Fruit fly (Drosophila melanogaster) whole organism, embryonic: ENCODE results near the gene PIP82.
A peak's percentile ranks its signal among the peaks of the same experiment; 100 is the strongest.

Experiments
- B-H2 ChIP-seq: fragments of 200-800 bp; sonication (Bioruptor generic); optimal IDR thresholded peaks from 2 replicates; lab custom pipeline; 2018; ENCODE audit warnings: missing biosample characterization, mild to moderate bottlenecking, missing genetic modification characterization
- Blimp-1 ChIP-seq: fragments of 200-800 bp; sonication (Bioruptor generic); optimal IDR thresholded peaks from 3 replicates; lab custom pipeline; 2018; ENCODE audit warnings: missing biosample characterization, missing genetic modification characterization, mild to moderate bottlenecking, moderate library complexity, missing genetic modification reagents
- BtbVII ChIP-seq: fragments of 200-800 bp; sonication (Bioruptor generic); optimal IDR thresholded peaks from 3 replicates; lab custom pipeline; 2017; ENCODE audit warnings: missing biosample characterization, mild to moderate bottlenecking, missing genetic modification characterization
- CG1024 ChIP-seq: fragments of 200-800 bp; sonication (Bioruptor generic); IDR thresholded peaks from 2 replicates; pipeline ENCODE4 v1.3.6; 2022; ENCODE audit warnings: missing biosample characterization, missing genetic modification characterization
- CG10267 ChIP-seq: fragments of 200-800 bp; sonication (Bioruptor generic); optimal IDR thresholded peaks from 2 replicates; lab custom pipeline; 2018; ENCODE audit warnings: missing biosample characterization, mild to moderate bottlenecking, missing genetic modification characterization, moderate library complexity
- CG10274 ChIP-seq: fragments of 200-800 bp; sonication (Bioruptor generic); optimal IDR thresholded peaks from 3 replicates; lab custom pipeline; 2017; ENCODE audit warnings: missing biosample characterization, mild to moderate bottlenecking, missing genetic modification characterization
- CG10366 ChIP-seq: fragments of 200-800 bp; sonication (Bioruptor generic); IDR thresholded peaks from 2 replicates; pipeline ENCODE4 v1.3.6; 2022; ENCODE audit warnings: missing biosample characterization, missing genetic modification characterization
- CG12659 ChIP-seq: fragments of 200-800 bp; sonication (Bioruptor generic); optimal IDR thresholded peaks from 3 replicates; lab custom pipeline; 2017; ENCODE audit warnings: mild to moderate bottlenecking, missing biosample characterization, missing genetic modification reagents, missing genetic modification characterization
- CG12942 ChIP-seq: fragments of 200-800 bp; sonication (Bioruptor generic); optimal IDR thresholded peaks from 3 replicates; lab custom pipeline; 2016; ENCODE audit warnings: missing biosample characterization, missing genetic modification characterization
- CG13287 ChIP-seq: fragments of 200-800 bp; sonication (Bioruptor generic); IDR thresholded peaks from 2 replicates; pipeline ENCODE4 v1.3.6; 2022; ENCODE audit warnings: missing biosample characterization, missing genetic modification characterization; ENCODE audit not compliant: partially characterized antibody
- CG13894 ChIP-seq: fragments of 200-800 bp; sonication (Bioruptor generic); optimal IDR thresholded peaks from 3 replicates; lab custom pipeline; 2018; ENCODE audit warnings: missing biosample characterization, mild to moderate bottlenecking, missing genetic modification characterization, moderate library complexity
- CG15011 ChIP-seq: fragments of 200-800 bp; sonication (Bioruptor generic); optimal IDR thresholded peaks from 3 replicates; lab custom pipeline; 2018; ENCODE audit warnings: missing biosample characterization, mild to moderate bottlenecking, missing genetic modification characterization
- CG15269 ChIP-seq: fragments of 200-800 bp; sonication (Bioruptor generic); optimal IDR thresholded peaks from 2 replicates; lab custom pipeline; 2018; ENCODE audit warnings: missing biosample characterization, mild to moderate bottlenecking, missing genetic modification characterization, moderate library complexity
- CG15479 ChIP-seq: fragments of 200-800 bp; sonication (Bioruptor generic); optimal IDR thresholded peaks from 3 replicates; lab custom pipeline; 2019; ENCODE audit warnings: missing biosample characterization, mild to moderate bottlenecking, missing genetic modification characterization, moderate library complexity
- CG15601 ChIP-seq: fragments of 200-800 bp; sonication (Bioruptor generic); optimal IDR thresholded peaks from 3 replicates; lab custom pipeline; 2019; ENCODE audit warnings: missing biosample characterization, mild to moderate bottlenecking, missing genetic modification characterization, moderate library complexity
- CG16815 ChIP-seq: fragments of 200-800 bp; sonication (Bioruptor generic); optimal IDR thresholded peaks from 3 replicates; lab custom pipeline; 2017; ENCODE audit warnings: missing biosample characterization, mild to moderate bottlenecking, missing genetic modification characterization
- CG17359 ChIP-seq: fragments of 200-800 bp; sonication (Bioruptor generic); optimal IDR thresholded peaks from 3 replicates; lab custom pipeline; 2018; ENCODE audit warnings: missing biosample characterization, mild to moderate bottlenecking, missing genetic modification characterization, moderate library complexity
- CG18619 ChIP-seq: fragments of 200-800 bp; sonication (Bioruptor generic); optimal IDR thresholded peaks from 3 replicates; lab custom pipeline; 2017; ENCODE audit warnings: missing biosample characterization, mild to moderate bottlenecking, missing genetic modification characterization
- CG2116 ChIP-seq: fragments of 200-800 bp; sonication (Bioruptor generic); optimal IDR thresholded peaks from 3 replicates; lab custom pipeline; 2018; ENCODE audit warnings: missing biosample characterization, mild to moderate bottlenecking, missing genetic modification characterization
- CG2120 ChIP-seq: fragments of 200-800 bp; sonication (Bioruptor generic); optimal IDR thresholded peaks from 3 replicates; lab custom pipeline; 2016; ENCODE audit warnings: missing biosample characterization, missing genetic modification characterization
- CG32532 ChIP-seq: fragments of 200-800 bp; sonication (Bioruptor generic); IDR thresholded peaks from 2 replicates; pipeline ENCODE4 v1.3.6; 2022; ENCODE audit warnings: missing biosample characterization, missing genetic modification characterization
- CG8944 ChIP-seq: fragments of 200-800 bp; sonication (Bioruptor generic); optimal IDR thresholded peaks from 3 replicates; lab custom pipeline; 2016; ENCODE audit warnings: missing biosample characterization, missing genetic modification characterization
- CG9797 ChIP-seq: fragments of 200-800 bp; sonication (Bioruptor generic); optimal IDR thresholded peaks from 3 replicates; lab custom pipeline; 2018; ENCODE audit warnings: missing biosample characterization, mild to moderate bottlenecking, missing genetic modification characterization
- CTCF ChIP-seq: fragments of 200-800 bp; sonication (Bioruptor generic); optimal IDR thresholded peaks from 2 replicates; lab custom pipeline; 2017; ENCODE audit warnings: missing biosample characterization, mild to moderate bottlenecking, missing genetic modification characterization, moderate library complexity
- D ChIP-seq, 2 experiments: fragments of 200-800 bp in 1 of 2; fragments of >200 bp in 1 of 2; sonication (Bioruptor generic) in 1 of 2; optimal IDR thresholded peaks; 2 replicates in 1 of 2; 3 replicates in 1 of 2; lab custom pipeline; 2017; ENCODE audit warnings: mild to moderate bottlenecking in 1 of 2, missing biosample characterization in 1 of 2, missing genetic modification characterization in 1 of 2, missing genetic modification reagents in 1 of 2
- Fer3 ChIP-seq: fragments of 200-800 bp; sonication (Bioruptor generic); optimal IDR thresholded peaks from 2 replicates; lab custom pipeline; 2018; ENCODE audit warnings: missing biosample characterization, mild to moderate bottlenecking, missing genetic modification characterization, moderate library complexity
- Mad ChIP-seq: fragments of 200-800 bp; sonication (Bioruptor generic); optimal IDR thresholded peaks from 2 replicates; lab custom pipeline; 2016; ENCODE audit warnings: missing biosample characterization, missing genetic modification characterization
- NC2α ChIP-seq: fragments of 200-800 bp; sonication (Bioruptor generic); optimal IDR thresholded peaks from 2 replicates; lab custom pipeline; 2016; ENCODE audit warnings: missing biosample characterization, missing genetic modification characterization
- Nf-YC ChIP-seq: fragments of 200-800 bp; optimal IDR thresholded peaks from 3 replicates; lab custom pipeline; 2019; ENCODE audit warnings: missing biosample characterization, mild to moderate bottlenecking, missing genetic modification characterization, moderate library complexity
- Oli ChIP-seq: fragments of 200-800 bp; sonication (Bioruptor generic); optimal IDR thresholded peaks from 2 replicates; lab custom pipeline; 2018; ENCODE audit warnings: missing biosample characterization, mild to moderate bottlenecking, missing genetic modification characterization, moderate library complexity
- Pdp1 ChIP-seq, 2 experiments: fragments of 200-800 bp; sonication (Bioruptor generic); optimal IDR thresholded peaks; 3 replicates each; lab custom pipeline; 2016; ENCODE audit warnings: missing biosample characterization in 2 of 2, missing genetic modification characterization in 2 of 2, mild to moderate bottlenecking in 1 of 2, moderate library complexity in 1 of 2
- amos ChIP-seq: fragments of 200-800 bp; sonication (Bioruptor generic); IDR thresholded peaks from 2 replicates; pipeline ENCODE4 v1.3.6; 2022; ENCODE audit warnings: missing biosample characterization, missing genetic modification characterization; ENCODE audit not compliant: partially characterized antibody
- ara ChIP-seq: fragments of 200-800 bp; sonication (Bioruptor generic); IDR thresholded peaks from 2 replicates; pipeline ENCODE4 v1.3.6; 2022; ENCODE audit warnings: missing biosample characterization, missing genetic modification characterization
- ato ChIP-seq: fragments of 200-800 bp; sonication (Bioruptor generic); IDR thresholded peaks from 2 replicates; pipeline ENCODE4 v1.3.6; 2022; ENCODE audit warnings: missing biosample characterization, missing genetic modification characterization; ENCODE audit not compliant: partially characterized antibody
- br ChIP-seq: fragments of >200 bp; optimal IDR thresholded peaks from 2 replicates; lab custom pipeline; 2017
- cato ChIP-seq: fragments of 200-800 bp; sonication (Bioruptor generic); optimal IDR thresholded peaks from 2 replicates; lab custom pipeline; 2016; ENCODE audit warnings: missing biosample characterization, missing genetic modification characterization, borderline replicate concordance
- chn ChIP-seq: fragments of 200-800 bp; sonication (Bioruptor generic); optimal IDR thresholded peaks from 2 replicates; lab custom pipeline; 2016; ENCODE audit warnings: missing biosample characterization, missing genetic modification characterization
- ci ChIP-seq: fragments of 200-800 bp; sonication (Bioruptor generic); IDR thresholded peaks from 3 replicates; pipeline ENCODE4 v1.3.6; 2022; ENCODE audit warnings: missing biosample characterization, missing genetic modification characterization
- dpn ChIP-seq, 2 experiments: fragments of 200-800 bp; sonication (Bioruptor generic); optimal IDR thresholded peaks; 3 replicates each; lab custom pipeline; 2016; ENCODE audit warnings: missing biosample characterization in 2 of 2, missing genetic modification characterization in 2 of 2
- gcm ChIP-seq: fragments of 200-800 bp; sonication (Bioruptor generic); optimal IDR thresholded peaks from 2 replicates; lab custom pipeline; 2019; ENCODE audit warnings: missing biosample characterization, mild to moderate bottlenecking, missing genetic modification characterization, moderate library complexity
- klu ChIP-seq: fragments of 200-800 bp; sonication (Bioruptor generic); IDR thresholded peaks from 2 replicates; pipeline ENCODE4 v1.3.6; 2022; ENCODE audit warnings: missing biosample characterization, missing genetic modification characterization
- mld ChIP-seq: fragments of 200-800 bp; sonication (Bioruptor generic); IDR thresholded peaks from 3 replicates; pipeline ENCODE4 v1.3.6; 2022; ENCODE audit warnings: missing biosample characterization, missing genetic modification characterization; ENCODE audit not compliant: partially characterized antibody
- peb ChIP-seq: fragments of 200-800 bp; sonication (Bioruptor generic); IDR thresholded peaks from 2 replicates; pipeline ENCODE4 v1.3.6; 2022; ENCODE audit warnings: missing biosample characterization, missing genetic modification characterization
- phol ChIP-seq: fragments of 200-800 bp; sonication (Bioruptor generic); optimal IDR thresholded peaks from 3 replicates; lab custom pipeline; 2018; ENCODE audit warnings: missing biosample characterization, mild to moderate bottlenecking, missing genetic modification characterization, moderate library complexity
- pita ChIP-seq: fragments of 200-800 bp; sonication (Bioruptor generic); optimal IDR thresholded peaks from 2 replicates; lab custom pipeline; 2017; ENCODE audit warnings: missing biosample characterization, mild to moderate bottlenecking, missing genetic modification characterization
- run ChIP-seq: fragments of 200-800 bp; sonication (Bioruptor generic); optimal IDR thresholded peaks from 3 replicates; lab custom pipeline; 2018; ENCODE audit warnings: missing biosample characterization, mild to moderate bottlenecking, missing genetic modification characterization
- sqz ChIP-seq: fragments of 200-800 bp; sonication (Bioruptor generic); optimal IDR thresholded peaks from 3 replicates; lab custom pipeline; 2018; ENCODE audit warnings: missing biosample characterization, mild to moderate bottlenecking, missing genetic modification characterization
- stwl ChIP-seq: fragments of 200-800 bp; sonication (Bioruptor generic); optimal IDR thresholded peaks from 3 replicates; lab custom pipeline; 2018; ENCODE audit warnings: missing biosample characterization, mild to moderate bottlenecking, missing genetic modification characterization, moderate library complexity
- vvl ChIP-seq: fragments of 200-800 bp; sonication (Bioruptor generic); IDR thresholded peaks from 2 replicates; pipeline ENCODE4 v1.3.6; 2022; ENCODE audit warnings: missing biosample characterization, missing genetic modification characterization
- wek ChIP-seq: fragments of 200-800 bp; sonication (Bioruptor generic); optimal IDR thresholded peaks from 3 replicates; lab custom pipeline; 2018; ENCODE audit warnings: missing biosample characterization, mild to moderate bottlenecking, missing genetic modification characterization, moderate library complexity

The PIP82 gene

dm6 chrX:8499151-8499550 lies 30.3 kb downstream of the PIP82 start (continued):
- TF ChIP-seq CG2120 (GFP tag; lab: Kevin White, UChicago), result peak; percentile 29
- no peak for TF ChIP-seq wek (GFP tag; lab: Kevin White, UChicago)
- no peak for TF ChIP-seq klu (GFP tag; lab: Robert Waterston, UW)
- no peak for TF ChIP-seq ato (GFP tag; lab: Robert Waterston, UW)
- no peak for TF ChIP-seq phol (tag; lab: Kevin White, UChicago)
- TF ChIP-seq CG10267 (tag; lab: Kevin White, UChicago), result no peak
- no peak for TF ChIP-seq Pdp1 (GFP tag; optimal IDR thresholded peaks at IDR 0.05; lab: Kevin White, UChicago)
- no peak; the same call in 1 of the 2 replicates for TF ChIP-seq vvl (GFP tag; lab: Robert Waterston, UW)
- no peak for TF ChIP-seq BtbVII
- TF ChIP-seq CG15011 (GFP tag; lab: Kevin White, UChicago), result no peak
- no peak for TF ChIP-seq CG8944
- TF ChIP-seq CG10274, result no peak
- no peak for TF ChIP-seq CG2116
- TF ChIP-seq run (tag; lab: Kevin White, UChicago), result no peak
- TF ChIP-seq cato (GFP tag; lab: Kevin White, UChicago), result no peak
- TF ChIP-seq pita (GFP tag; lab: Kevin White, UChicago), result no peak
- TF ChIP-seq Mad (GFP tag; lab: Kevin White, UChicago), result no peak
- no peak for TF ChIP-seq Blimp-1 (GFP tag; lab: Kevin White, UChicago)
- TF ChIP-seq CTCF (GFP tag; lab: Kevin White, UChicago), result no peak
- 0 out of 2 replicates have a peak, but pooled peaks have one; percentile 35 for TF ChIP-seq ara (GFP tag; lab: Robert Waterston, UW)
- no peak for TF ChIP-seq br (lab: Kevin White, UChicago)
- no peak for TF ChIP-seq CG13287 (GFP tag; lab: Robert Waterston, UW)
- peak; percentile 25; the same call in 1 of the 2 replicates for TF ChIP-seq CG10366
- TF ChIP-seq CG15269 (tag; lab: Kevin White, UChicago), result peak; percentile 1
- TF ChIP-seq CG12659 (GFP tag; lab: Kevin White, UChicago), result no peak
- no peak for TF ChIP-seq D (optimal IDR thresholded peaks at IDR 0.05; lab: Kevin White, UChicago)
- no peak for TF ChIP-seq D (GFP tag; optimal IDR thresholded peaks at IDR 0.05; lab: Kevin White, UChicago)
- no peak for TF ChIP-seq Oli
- TF ChIP-seq Nf-YC, result no peak
- TF ChIP-seq dpn (GFP tag; optimal IDR thresholded peaks at IDR 0.05; lab: Kevin White, UChicago), result peak; percentile 7 to 9
- 0 out of 2 replicates have a peak, but pooled peaks have one; percentile 34 for TF ChIP-seq CG32532 (GFP tag; lab: Robert Waterston, UW)
- TF ChIP-seq CG15479 (GFP tag; lab: Kevin White, UChicago), result no peak
- no peak for TF ChIP-seq ci (GFP tag; lab: Robert Waterston, UW)
- TF ChIP-seq CG18619 (GFP tag; lab: Kevin White, UChicago), result no peak
- no peak for TF ChIP-seq chn (GFP tag; lab: Kevin White, UChicago)
- no peak for TF ChIP-seq NC2α
- TF ChIP-seq CG1024 (GFP tag; lab: Robert Waterston, UW), result peak; percentile 31; the same call in 1 of the 2 replicates
- no peak for TF ChIP-seq mld
- TF ChIP-seq B-H2 (GFP tag; lab: Kevin White, UChicago), result no peak
- peak; percentile 24 for TF ChIP-seq CG17359 (tag; lab: Kevin White, UChicago)
- no peak for TF ChIP-seq CG13894 (tag; lab: Kevin White, UChicago)
- TF ChIP-seq CG9797, result no peak
- TF ChIP-seq CG15601 (tag; lab: Kevin White, UChicago), result no peak
- no peak for TF ChIP-seq CG16815 (GFP tag; lab: Kevin White, UChicago)
- no peak for TF ChIP-seq sqz (GFP tag; lab: Kevin White, UChicago)
- no peak for TF ChIP-seq stwl (tag; lab: Kevin White, UChicago)
- no peak for TF ChIP-seq CG12942
- no peak for TF ChIP-seq amos (GFP tag; lab: Robert Waterston, UW)
- no peak for TF ChIP-seq Fer3 (tag; lab: Kevin White, UChicago)
- TF ChIP-seq gcm (GFP tag; lab: Kevin White, UChicago), result no peak
- no peak for TF ChIP-seq peb (GFP tag; lab: Robert Waterston, UW)
